Worm (Caenorhabditis elegans) whole organism, midembryonic: ENCODE results near the gene srbc-49.

Experiments used
- T22C8.4 ChIP-seq: fragments of 200-800 bp; sonication (Bioruptor generic); IDR thresholded peaks from 2 replicates; pipeline ENCODE4 v1.3.6; 2022; ENCODE audit warnings: missing genetic modification characterization, missing compliant biosample characterization
- cog-1 ChIP-seq: sonication (generic microtip); optimal IDR thresholded peaks from 2 replicates; lab custom pipeline; 2016; ENCODE audit warnings: missing genetic modification characterization, missing compliant biosample characterization
- flt-1 ChIP-seq: fragments of 200-800 bp; sonication (Bioruptor generic); IDR thresholded peaks from 2 replicates; pipeline ENCODE4 v1.3.6; 2022; ENCODE audit warnings: missing genetic modification characterization, missing compliant biosample characterization
- klf-2 ChIP-seq: fragments of 200-800 bp; sonication (Bioruptor generic); conservative IDR thresholded peaks from 2 replicates; pipeline ENCODE4 v1.3.6; 2022; ENCODE audit warnings: missing genetic modification reagents, missing genetic modification characterization, missing compliant biosample characterization
- med-1 ChIP-seq: sonication (generic microtip); optimal IDR thresholded peaks from 2 replicates; lab custom pipeline; 2017; ENCODE audit warnings: missing genetic modification characterization, mild to moderate bottlenecking, missing compliant biosample characterization, antibody characterized with exemption, missing genetic modification reagents; ENCODE audit not compliant: insufficient read depth
- ref-1 ChIP-seq: fragments of 200-800 bp; sonication (Bioruptor generic); conservative IDR thresholded peaks from 2 replicates; pipeline ENCODE4 v1.3.6; 2022; ENCODE audit warnings: missing genetic modification reagents, missing genetic modification characterization, missing compliant biosample characterization
- tab-1 ChIP-seq: fragments of 200-800 bp; sonication (Bioruptor generic); IDR thresholded peaks from 2 replicates; pipeline ENCODE4 v1.3.6; 2022; ENCODE audit warnings: missing genetic modification characterization, missing compliant biosample characterization
- ztf-23 ChIP-seq: fragments of 200-800 bp; sonication (Bioruptor generic); IDR thresholded peaks from 2 replicates; pipeline ENCODE4 v1.3.6; 2022; ENCODE audit warnings: missing genetic modification reagents, missing genetic modification characterization, missing compliant biosample characterization
- ztf-29 ChIP-seq: fragments of 200-800 bp; sonication (Bioruptor generic); IDR thresholded peaks from 2 replicates; pipeline ENCODE4 v1.3.6; 2022; ENCODE audit warnings: missing genetic modification reagents, missing genetic modification characterization, missing compliant biosample characterization

Gene srbc-49

DNA sequence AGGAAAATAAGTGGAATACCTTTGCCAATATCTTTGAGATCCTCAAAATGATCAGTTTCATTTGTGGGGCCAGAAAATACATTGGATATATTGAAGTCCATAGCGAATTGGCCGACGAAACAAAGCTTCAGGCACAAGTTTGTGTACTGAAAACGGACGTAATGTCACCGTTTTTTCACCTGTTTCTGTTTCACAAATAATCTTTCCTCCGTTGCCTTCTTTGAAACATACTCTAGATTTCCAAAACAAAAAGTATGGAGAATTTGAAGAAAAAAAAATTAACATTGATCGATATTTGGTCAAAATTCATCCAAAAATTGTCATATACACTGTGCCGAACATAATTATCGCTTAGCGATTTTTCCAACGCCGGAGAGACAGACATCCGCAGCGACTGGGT, 41.1 kb downstream of the srbc-49 start, which contains the start of gene srz-12:
TSS of gene srz-12 (minus strand) at position 101 of the 400 bp plus-strand sequence.
- TF ChIP-seq klf-2 (GFP tag; lab: Robert Waterston, UW) (no peak), cog-1 (tag; lab: Kevin White, UChicago) (no peak), ztf-29 (no peak), med-1 (GFP tag; lab: Kevin White, UChicago) (no peak), tab-1 (no peak), ref-1 (GFP tag; lab: Robert Waterston, UW) (no peak), T22C8.4 (GFP tag; lab: Robert Waterston, UW) (no peak), ztf-23 (no peak), flt-1 (no peak)

DNA sequence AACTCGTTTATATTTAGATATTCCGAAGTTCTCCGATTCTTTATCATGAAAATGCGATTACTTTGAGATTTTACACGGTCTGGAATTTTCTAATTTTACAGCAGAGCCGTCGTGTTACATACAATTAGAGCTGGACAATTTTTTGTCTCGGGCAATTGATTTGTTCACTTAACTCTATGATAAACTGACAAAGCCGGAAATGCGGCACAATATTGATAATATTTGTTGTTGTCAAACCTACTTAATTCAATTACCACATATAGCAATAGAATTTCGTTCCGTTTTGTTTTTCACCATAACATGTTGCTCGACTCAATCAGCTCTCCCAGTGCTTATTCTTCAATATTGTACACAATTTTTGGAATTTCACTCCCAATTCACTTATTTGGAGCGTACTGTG, 41.5 kb downstream of the srbc-49 start, which contains the start of gene srh-299:
TSS of gene srh-299 (plus strand) at position 301 of the 400 bp plus-strand sequence.
- TF ChIP-seq ztf-23 (no peak), T22C8.4 (GFP tag; lab: Robert Waterston, UW) (no peak), tab-1 (no peak)

DNA sequence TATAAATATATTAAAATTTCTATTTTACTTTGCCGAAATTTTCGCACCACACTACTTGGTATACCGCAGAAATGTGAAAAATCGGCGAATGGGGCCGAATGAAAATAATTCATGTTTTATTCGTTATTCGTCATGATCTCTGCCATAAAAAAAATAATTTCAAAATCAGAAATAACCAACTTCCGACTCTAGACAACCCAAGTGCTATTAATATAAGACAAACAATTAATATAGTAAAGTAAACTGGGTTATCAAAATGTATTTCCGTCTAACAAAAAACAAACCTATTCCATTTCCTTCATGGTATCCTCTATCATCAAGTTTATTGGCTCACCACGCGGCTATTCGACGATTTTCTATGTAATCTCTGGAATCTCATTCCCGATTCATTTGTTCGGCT, 44.3 kb downstream of the srbc-49 start, which contains the start of gene srh-293:
TSS of gene srh-293 (plus strand) at position 301 of the 400 bp plus-strand sequence.
- TF ChIP-seq ref-1 (GFP tag; lab: Robert Waterston, UW) = no peak
- no peak for TF ChIP-seq ztf-23
- TF ChIP-seq tab-1 = no peak
- no peak for TF ChIP-seq med-1 (GFP tag; lab: Kevin White, UChicago)
- no peak for TF ChIP-seq T22C8.4 (GFP tag; lab: Robert Waterston, UW)
- no peak for TF ChIP-seq klf-2 (GFP tag; lab: Robert Waterston, UW)
- no peak for TF ChIP-seq ztf-29
- TF ChIP-seq flt-1 = no peak
- TF ChIP-seq cog-1 (tag; lab: Kevin White, UChicago) = no peak

DNA sequence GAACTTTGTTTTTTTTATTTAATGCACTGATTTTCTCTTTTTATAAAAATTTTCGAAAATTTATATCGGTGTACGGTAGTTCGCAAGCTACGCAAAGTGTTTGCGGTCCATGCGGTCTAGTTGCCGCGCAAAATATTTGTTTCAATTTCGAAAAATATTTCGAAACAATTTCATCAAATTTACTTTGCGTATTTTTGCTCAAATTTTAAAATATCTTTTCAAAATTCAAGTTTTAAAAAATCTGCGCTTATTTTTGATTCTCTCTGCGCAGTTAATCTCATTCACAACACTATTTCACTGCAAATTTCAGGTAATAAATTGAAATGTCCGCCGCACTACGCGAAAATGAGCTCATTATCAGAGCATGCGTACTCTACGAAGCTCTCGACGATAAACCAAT, 45.9 kb downstream of the srbc-49 start, which contains the start of gene fbxa-197:
TSS of gene fbxa-197 (plus strand) at position 301 of the 400 bp plus-strand sequence.
- TF ChIP-seq flt-1 = no peak
- TF ChIP-seq cog-1 (tag; lab: Kevin White, UChicago) = no peak
- TF ChIP-seq klf-2 (GFP tag; lab: Robert Waterston, UW) = no peak
- no peak for TF ChIP-seq ztf-23
- no peak for TF ChIP-seq ref-1 (GFP tag; lab: Robert Waterston, UW)
- no peak for TF ChIP-seq tab-1
- no peak for TF ChIP-seq T22C8.4 (GFP tag; lab: Robert Waterston, UW)
- no peak for TF ChIP-seq med-1 (GFP tag; lab: Kevin White, UChicago)
- TF ChIP-seq ztf-29 = no peak

DNA sequence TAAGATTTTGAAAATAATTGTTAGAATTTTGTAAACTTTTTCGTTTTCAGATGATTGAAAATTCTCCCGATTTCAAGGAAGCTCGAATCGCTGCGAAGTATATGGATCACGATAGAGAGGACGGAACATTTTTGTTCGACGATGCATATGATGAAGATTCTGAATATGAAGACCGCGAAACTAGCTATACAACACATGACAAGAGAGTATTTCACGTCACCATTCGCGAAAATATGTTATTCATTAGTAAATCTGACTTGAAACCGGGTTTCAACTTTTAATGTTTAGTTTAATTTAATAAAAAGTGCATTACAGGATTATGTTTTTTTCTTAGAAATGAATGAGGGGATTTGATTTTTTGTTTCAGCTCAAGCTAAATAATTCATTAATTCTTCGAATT, 48.9 kb downstream of the srbc-49 start, which contains the start of gene str-57:
TSS of gene str-57 (plus strand) at position 301 of the 400 bp plus-strand sequence.
- TF ChIP-seq ztf-23 = no peak
- TF ChIP-seq ref-1 (GFP tag; lab: Robert Waterston, UW) = no peak
- no peak for TF ChIP-seq med-1 (GFP tag; lab: Kevin White, UChicago)
- TF ChIP-seq flt-1 = no peak
- no peak for TF ChIP-seq cog-1 (tag; lab: Kevin White, UChicago)
- TF ChIP-seq ztf-29 = no peak
- TF ChIP-seq klf-2 (GFP tag; lab: Robert Waterston, UW) = no peak
- no peak for TF ChIP-seq T22C8.4 (GFP tag; lab: Robert Waterston, UW)
- no peak for TF ChIP-seq tab-1

DNA sequence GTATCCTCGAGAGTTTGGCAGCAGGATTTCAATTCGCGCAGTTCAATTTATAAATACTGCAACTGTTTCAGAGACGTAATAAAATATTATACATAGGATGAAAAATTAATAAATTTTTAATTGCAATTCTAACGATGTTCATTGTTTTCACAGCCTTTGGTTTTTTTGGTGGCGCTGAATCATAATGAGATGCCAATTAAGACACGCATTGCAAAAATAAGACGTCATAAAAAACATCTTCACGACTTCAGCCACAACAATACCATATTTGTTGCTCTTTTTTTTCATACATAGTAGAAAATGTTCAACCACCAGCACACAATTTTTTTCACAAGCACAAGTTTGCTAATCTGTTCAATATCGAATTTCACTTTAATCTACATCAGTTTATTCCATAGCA, 50.8 kb downstream of the srbc-49 start, which contains the start of gene str-56:
TSS of gene str-56 (plus strand) at position 301 of the 400 bp plus-strand sequence.
- no peak for TF ChIP-seq flt-1
- TF ChIP-seq ztf-23 = no peak
- TF ChIP-seq T22C8.4 (GFP tag; lab: Robert Waterston, UW) = no peak
- no peak for TF ChIP-seq med-1 (GFP tag; lab: Kevin White, UChicago)
- no peak for TF ChIP-seq cog-1 (tag; lab: Kevin White, UChicago)
- no peak for TF ChIP-seq ref-1 (GFP tag; lab: Robert Waterston, UW)
- no peak for TF ChIP-seq ztf-29
- TF ChIP-seq tab-1 = no peak
- no peak for TF ChIP-seq klf-2 (GFP tag; lab: Robert Waterston, UW)
